Worm (Caenorhabditis elegans): ENCODE results near the gene pph-5.

pph-5 gene

DNA sequence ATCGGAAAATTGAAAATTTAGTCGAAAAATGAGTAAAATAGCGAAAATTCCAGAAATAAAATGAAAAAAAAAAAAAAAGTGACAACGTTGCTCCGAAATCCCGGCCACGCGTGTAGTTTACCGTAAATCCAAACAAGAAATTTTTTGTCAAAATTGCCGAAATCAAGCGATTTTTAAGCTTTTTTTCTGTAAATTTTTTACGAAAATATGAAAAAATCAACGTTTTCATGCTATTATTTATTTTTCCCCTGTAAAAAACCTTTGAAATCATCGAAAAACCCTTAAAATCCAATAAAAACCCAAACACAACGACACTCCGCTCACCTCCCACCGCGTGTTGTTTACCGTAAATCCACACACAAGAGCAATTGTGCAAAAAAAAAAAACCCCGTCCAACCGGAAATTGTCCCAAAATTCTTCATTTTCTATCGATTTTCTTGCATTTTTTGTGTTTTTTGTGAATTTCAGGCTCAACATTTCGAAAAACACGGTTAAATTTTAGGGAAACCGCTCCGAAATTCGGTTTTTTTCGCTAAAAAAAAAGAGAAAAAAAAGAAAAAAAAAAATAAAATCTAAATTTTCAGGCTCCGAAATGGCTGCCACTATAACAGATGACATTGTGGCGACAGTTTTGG lies at the start of gene pph-5, which contains the start of gene Y39B6A.3:
TSS of gene pph-5 (plus strand) at position 585 of the 635 bp plus-strand sequence.
TSS of gene Y39B6A.3 (minus strand) at position 51 of the 635 bp plus-strand sequence.
- TF ChIP-seq dao-5 (tag; optimal IDR thresholded peaks at IDR 0.05): no peak
- no peak for TF ChIP-seq W03F9.2 (tag; optimal IDR thresholded peaks at IDR 0.05)
- TF ChIP-seq him-1 (tag; optimal IDR thresholded peaks at IDR 0.05): no peak

DNA sequence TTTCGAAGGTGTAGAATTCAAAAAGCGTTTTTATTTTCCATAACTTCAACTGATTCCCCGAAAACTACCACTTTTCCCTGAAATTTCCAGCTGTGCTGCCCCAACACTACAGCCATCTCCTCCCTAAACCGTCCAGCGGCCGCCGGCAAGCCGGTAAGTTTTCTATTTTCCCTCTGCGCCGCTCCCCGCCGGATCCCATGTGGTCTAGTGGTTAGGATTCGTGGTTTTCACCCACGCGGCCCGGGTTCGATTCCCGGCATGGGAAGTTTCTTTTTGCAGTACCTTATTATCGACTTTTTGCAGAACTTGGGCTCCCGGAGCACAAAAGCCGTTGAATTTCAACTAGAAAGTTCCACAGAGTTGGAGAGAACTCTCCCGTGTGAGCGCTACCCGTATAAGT lies 47.8 kb upstream of the pph-5 start:
- TF ChIP-seq him-1 (tag; optimal IDR thresholded peaks at IDR 0.05): no peak
- no peak for TF ChIP-seq dao-5 (tag; optimal IDR thresholded peaks at IDR 0.05)
- TF ChIP-seq W03F9.2 (tag; optimal IDR thresholded peaks at IDR 0.05): no peak

- no peak for TF ChIP-seq him-1 (tag; optimal IDR thresholded peaks at IDR 0.05)
- no peak for TF ChIP-seq W03F9.2 (tag; optimal IDR thresholded peaks at IDR 0.05)
- TF ChIP-seq dao-5 (tag; optimal IDR thresholded peaks at IDR 0.05): no peak
Measured at ce11 chrV:19148350-19148749, 42.0 kb upstream of the pph-5 start.

DNA sequence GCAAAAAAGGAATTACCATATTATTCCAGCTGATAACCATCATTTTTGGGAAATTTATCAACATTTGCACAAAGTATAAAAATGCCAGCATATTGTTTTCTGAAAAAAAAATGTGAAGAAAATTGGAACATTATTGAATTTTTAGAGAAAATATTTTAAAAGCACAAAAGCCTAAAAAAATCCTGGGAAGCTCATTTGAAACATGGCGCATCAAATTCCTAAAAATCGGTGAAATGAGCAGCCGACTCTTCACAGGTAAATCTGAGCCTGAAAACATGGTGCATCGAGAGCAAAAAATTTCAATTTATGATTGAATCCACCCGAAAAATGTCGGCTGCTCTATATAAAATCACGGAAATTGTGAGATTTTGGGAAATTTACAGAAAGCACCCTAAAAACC lies 41.3 kb upstream of the pph-5 start, which contains the start of gene Y39B6A.7:
TSS of gene Y39B6A.7 (minus strand) at position 101 of the 400 bp plus-strand sequence.
- TF ChIP-seq dao-5 (tag; optimal IDR thresholded peaks at IDR 0.05): no peak
- TF ChIP-seq W03F9.2 (tag; optimal IDR thresholded peaks at IDR 0.05): no peak

DNA sequence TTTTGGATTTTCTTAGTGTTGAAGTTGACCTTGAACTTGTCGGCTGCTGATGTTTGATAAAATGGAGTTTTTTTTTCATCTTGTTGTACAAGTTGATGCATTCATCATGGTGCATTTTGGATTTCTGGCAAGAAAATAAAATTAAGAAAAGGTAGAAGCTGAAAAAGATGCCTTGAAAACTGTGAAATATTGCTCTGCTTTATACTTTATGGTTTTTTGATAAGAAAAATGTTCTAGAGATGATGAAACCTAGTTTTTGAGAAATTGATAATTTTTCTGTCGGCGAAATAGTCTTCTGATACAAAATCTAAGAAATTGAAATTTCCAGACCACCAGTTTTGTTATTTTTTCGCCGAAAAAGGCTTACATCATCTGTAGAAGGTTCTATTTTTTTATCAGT lies 38.0 kb upstream of the pph-5 start, which contains the start of gene Y39B6A.69:
TSS of gene Y39B6A.69 (minus strand) at position 101 of the 400 bp plus-strand sequence.
- TF ChIP-seq him-1 (tag; optimal IDR thresholded peaks at IDR 0.05) (no peak), W03F9.2 (tag; optimal IDR thresholded peaks at IDR 0.05) (no peak), dao-5 (tag; optimal IDR thresholded peaks at IDR 0.05) (no peak)

DNA sequence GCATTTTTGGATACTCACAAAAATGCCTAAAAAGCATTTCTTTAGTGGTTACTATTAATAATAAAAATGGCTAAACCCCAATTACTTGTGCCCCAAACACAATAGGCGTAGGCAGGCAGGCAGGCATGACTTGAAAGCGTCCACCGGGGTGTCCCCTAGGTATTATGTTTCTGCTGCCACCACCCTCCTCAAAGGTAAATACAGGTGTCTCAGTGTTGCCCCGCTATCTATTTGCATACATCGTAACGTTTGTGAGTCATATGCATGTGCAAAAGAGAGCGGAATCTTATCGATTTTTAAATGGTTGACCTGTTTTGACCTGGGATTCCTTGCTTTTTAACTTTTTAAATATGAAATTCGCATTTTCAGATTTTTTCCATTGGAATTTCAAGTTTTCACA lies 37.1 kb upstream of the pph-5 start:
- no peak for TF ChIP-seq him-1 (tag; optimal IDR thresholded peaks at IDR 0.05)
- TF ChIP-seq W03F9.2 (tag; optimal IDR thresholded peaks at IDR 0.05): no peak
- no peak for TF ChIP-seq dao-5 (tag; optimal IDR thresholded peaks at IDR 0.05)

- TF ChIP-seq him-1 (tag; optimal IDR thresholded peaks at IDR 0.05): no peak
Measured at ce11 chrV:19153806-19154205, 36.5 kb upstream of the pph-5 start, which contains the start of gene tsp-13. tsp-13 (plus strand) TSS chrV:19154106.

DNA sequence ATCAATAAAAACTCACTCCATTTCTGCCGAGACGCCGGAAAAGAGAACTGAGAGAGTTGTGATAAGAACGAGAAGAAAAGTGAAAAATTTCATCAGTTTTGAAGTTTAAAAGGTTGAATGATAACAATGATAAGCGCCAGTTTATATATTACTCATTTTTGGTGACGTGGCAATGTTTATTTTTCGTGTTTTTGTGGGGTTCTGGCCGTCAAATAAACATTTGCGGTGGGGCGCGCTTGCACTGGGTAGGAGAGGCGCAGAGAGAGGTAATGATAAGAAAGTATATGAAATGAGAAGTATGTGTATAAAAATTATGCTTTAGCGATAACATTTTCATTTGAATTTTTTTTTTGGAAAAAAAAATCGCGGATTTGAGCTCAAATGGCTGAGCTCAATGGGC lies 31.7 kb upstream of the pph-5 start, which contains the start of gene Y39B6A.5:
TSS of gene Y39B6A.5 (minus strand) at position 214 of the 400 bp plus-strand sequence.
- TF ChIP-seq him-1 (tag; optimal IDR thresholded peaks at IDR 0.05) (no peak), W03F9.2 (tag; optimal IDR thresholded peaks at IDR 0.05) (peak; percentile 47)

DNA sequence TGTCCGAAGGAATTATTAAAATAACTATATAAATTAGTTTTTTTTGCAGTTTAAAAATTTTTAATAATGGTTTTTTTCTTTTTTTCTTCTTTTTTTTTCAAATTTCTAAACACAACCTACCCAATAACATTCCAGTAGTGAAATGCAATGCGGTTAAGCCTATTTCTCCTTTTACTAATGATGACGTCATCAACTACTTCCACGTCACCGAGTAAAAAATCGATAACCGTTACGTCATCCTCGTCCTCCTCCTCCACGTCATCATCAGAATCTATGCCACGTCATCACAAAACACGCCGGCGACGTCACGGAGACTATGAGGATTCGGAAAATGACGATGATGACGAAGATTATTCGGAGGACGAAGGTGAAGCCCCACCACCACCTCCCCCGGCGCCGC lies 15.7 kb upstream of the pph-5 start, which contains the start of gene hot-2:
TSS of gene hot-2 (plus strand) at position 134 of the 400 bp plus-strand sequence.
- TF ChIP-seq dao-5 (tag; optimal IDR thresholded peaks at IDR 0.05) (no peak), him-1 (tag; optimal IDR thresholded peaks at IDR 0.05) (no peak), W03F9.2 (tag; optimal IDR thresholded peaks at IDR 0.05) (no peak)

ce11 chrV:19175714-19176113 lies 14.6 kb upstream of the pph-5 start:
- no peak for TF ChIP-seq W03F9.2 (tag; optimal IDR thresholded peaks at IDR 0.05)
- TF ChIP-seq dao-5 (tag; optimal IDR thresholded peaks at IDR 0.05): no peak
- TF ChIP-seq him-1 (tag; optimal IDR thresholded peaks at IDR 0.05): no peak

DNA sequence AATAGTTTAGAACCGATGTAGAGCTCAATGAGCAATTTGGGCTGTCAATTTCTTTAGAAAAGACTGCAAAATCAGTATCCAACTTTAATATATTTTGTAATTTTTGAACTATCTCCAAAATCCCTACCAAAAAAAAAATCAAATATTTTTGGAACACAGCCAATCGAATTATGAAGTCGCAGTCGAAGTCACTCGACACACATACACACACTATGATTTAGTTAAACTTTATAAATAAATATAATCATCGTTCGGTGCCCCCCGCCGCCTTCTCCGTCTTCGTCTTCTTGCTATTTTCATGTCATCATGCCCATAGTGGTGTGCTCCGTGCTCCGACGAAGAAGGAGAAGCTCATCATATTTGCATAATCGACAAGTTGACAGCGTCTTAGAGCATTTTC lies 13.3 kb upstream of the pph-5 start:
- TF ChIP-seq W03F9.2 (tag; optimal IDR thresholded peaks at IDR 0.05): no peak
- no peak for TF ChIP-seq dao-5 (tag; optimal IDR thresholded peaks at IDR 0.05)
- no peak for TF ChIP-seq him-1 (tag; optimal IDR thresholded peaks at IDR 0.05)

- TF ChIP-seq W03F9.2 (tag; optimal IDR thresholded peaks at IDR 0.05): no peak
- TF ChIP-seq him-1 (tag; optimal IDR thresholded peaks at IDR 0.05): no peak
- no peak for TF ChIP-seq dao-5 (tag; optimal IDR thresholded peaks at IDR 0.05)
Measured at ce11 chrV:19177804-19178203, 12.5 kb upstream of the pph-5 start.

- TF ChIP-seq him-1 (tag; optimal IDR thresholded peaks at IDR 0.05) (no peak), dao-5 (tag; optimal IDR thresholded peaks at IDR 0.05) (no peak), W03F9.2 (tag; optimal IDR thresholded peaks at IDR 0.05) (no peak)
Measured at ce11 chrV:19178896-19179295, 11.5 kb upstream of the pph-5 start.

DNA sequence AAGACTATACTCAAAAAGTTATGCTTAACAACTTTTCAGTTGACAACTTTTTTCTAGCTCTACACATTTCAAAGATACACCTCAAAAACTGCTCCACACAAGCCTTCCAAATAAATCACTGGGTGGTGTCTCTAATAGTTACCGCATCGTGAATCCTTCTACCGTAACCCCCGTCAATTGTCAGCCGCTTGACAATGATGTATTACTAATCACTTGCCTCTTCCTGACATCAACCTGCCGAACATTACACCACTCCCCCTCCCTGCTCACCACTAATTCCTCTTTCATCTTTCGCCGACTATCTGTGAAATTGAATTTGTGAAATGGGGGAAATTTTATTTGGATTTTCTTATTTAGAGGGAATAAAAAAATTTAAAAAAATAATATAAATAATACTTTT lies 8.7 kb upstream of the pph-5 start:
- TF ChIP-seq W03F9.2 (tag; optimal IDR thresholded peaks at IDR 0.05) (no peak), dao-5 (tag; optimal IDR thresholded peaks at IDR 0.05) (no peak), him-1 (tag; optimal IDR thresholded peaks at IDR 0.05) (no peak)

DNA sequence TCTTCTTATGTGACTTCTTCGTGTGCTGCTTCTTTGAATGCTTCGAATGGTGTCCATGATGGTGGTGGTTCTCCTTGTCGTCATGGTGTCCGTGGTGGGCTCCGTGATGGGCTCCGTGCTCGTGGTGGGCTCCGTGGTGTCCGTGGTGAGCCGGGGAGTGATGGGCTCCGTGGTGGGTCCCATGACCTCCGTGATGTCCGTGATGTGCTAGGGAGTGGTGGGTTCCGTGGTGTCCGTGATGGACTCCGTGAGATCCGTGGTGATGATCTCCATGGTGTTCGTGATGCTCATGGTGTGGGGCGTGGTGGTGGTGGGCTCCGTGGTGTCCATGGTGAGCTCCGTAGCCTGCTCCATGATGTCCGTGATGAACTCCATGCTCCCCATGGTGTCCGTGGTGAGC lies 10.8 kb downstream of the pph-5 start:
- TF ChIP-seq W03F9.2 (tag; optimal IDR thresholded peaks at IDR 0.05) (no peak), him-1 (tag; optimal IDR thresholded peaks at IDR 0.05) (no peak), dao-5 (tag; optimal IDR thresholded peaks at IDR 0.05) (no peak)

Measured in whole organism, L4/young adult.